Worm (Caenorhabditis elegans) whole organism, L1 larva: Measurements from ENCODE around the gene tab-1.
A peak's percentile ranks its signal among the peaks of the same experiment; 100 is the strongest.

ENCODE experiments used
- Y116A8C.19 ChIP-seq: sonication (generic microtip); optimal IDR thresholded peaks from 2 replicates; lab custom pipeline; 2016; ENCODE audit warnings: missing compliant biosample characterization, missing genetic modification characterization, borderline replicate concordance
- aha-1 ChIP-seq: fragments of 150-350 bp; optimal IDR thresholded peaks from 2 replicates; lab custom pipeline; 2014; ENCODE audit warnings: missing biosample characterization, missing genetic modification characterization
- alr-1 ChIP-seq: fragments of 200-800 bp; sonication (Bioruptor generic); optimal IDR thresholded peaks from 2 replicates; lab custom pipeline; 2018; ENCODE audit warnings: borderline replicate concordance, mild to moderate bottlenecking, missing genetic modification characterization, missing compliant biosample characterization
- ama-1 ChIP-seq: fragments of 150-350 bp; optimal IDR thresholded peaks from 2 replicates; lab custom pipeline; 2014
- blmp-1 ChIP-seq: fragments of 150-350 bp; optimal IDR thresholded peaks from 2 replicates; lab custom pipeline; 2014; ENCODE audit warnings: missing biosample characterization, missing genetic modification characterization
- ceh-63 ChIP-seq: fragments of 200-800 bp; sonication (Bioruptor generic); optimal IDR thresholded peaks from 2 replicates; lab custom pipeline; 2018; ENCODE audit warnings: mild to moderate bottlenecking, missing genetic modification characterization, missing compliant biosample characterization
- ceh-90 ChIP-seq: sonication (generic microtip); optimal IDR thresholded peaks from 2 replicates; lab custom pipeline; 2016; ENCODE audit warnings: missing genetic modification characterization, missing compliant biosample characterization
- dpl-1 ChIP-seq, 3 experiments: fragments of 150-350 bp in 2 of 3; sonication (generic microtip) in 1 of 3; optimal IDR thresholded peaks; 2 replicates each; lab custom pipeline; 2014 to 2017; ENCODE audit warnings: missing biosample characterization in 3 of 3, missing genetic modification characterization in 3 of 3, missing genetic modification reagents in 3 of 3
- efl-1 ChIP-seq, 4 experiments: fragments of 150-350 bp; optimal IDR thresholded peaks in 3 of 4; peaks in 1 of 4; 1 replicate in 1 of 4; 2 replicates in 3 of 4; lab custom pipeline; 2014; ENCODE audit warnings: missing biosample characterization in 2 of 4, missing genetic modification characterization in 2 of 4, missing genetic modification reagents in 2 of 4
- efl-3 ChIP-seq: fragments of 200-800 bp; sonication (Bioruptor generic); optimal IDR thresholded peaks from 2 replicates; lab custom pipeline; 2018; ENCODE audit warnings: mild to moderate bottlenecking, missing genetic modification characterization, missing compliant biosample characterization
- egl-27 ChIP-seq, 2 experiments: fragments of 150-350 bp in 1 of 2; sonication (generic microtip); optimal IDR thresholded peaks; 3 replicates each; lab custom pipeline; 2017 to 2018; ENCODE audit warnings: missing biosample characterization in 2 of 2, missing genetic modification characterization in 2 of 2, missing genetic modification reagents in 2 of 2
- elt-3 ChIP-seq, 6 experiments: fragments of 150-350 bp in 1 of 6; sonication (generic microtip); optimal IDR thresholded peaks; 2 replicates each; lab custom pipeline; 2017 to 2018; ENCODE audit warnings: missing biosample characterization in 6 of 6, missing genetic modification characterization in 6 of 6, inconsistent platforms in 1 of 6
- ets-5 ChIP-seq: fragments of 200-800 bp; sonication (Bioruptor generic); IDR thresholded peaks from 2 replicates; pipeline ENCODE4 v1.3.6; 2022; ENCODE audit warnings: missing genetic modification characterization, missing compliant biosample characterization
- fkh-10 ChIP-seq: sonication (generic microtip); optimal IDR thresholded peaks from 2 replicates; lab custom pipeline; 2017; ENCODE audit warnings: missing biosample characterization, missing genetic modification reagents, missing genetic modification characterization
- fkh-4 ChIP-seq: sonication (generic microtip); optimal IDR thresholded peaks from 2 replicates; lab custom pipeline; 2016; ENCODE audit warnings: missing compliant biosample characterization, missing genetic modification characterization, borderline replicate concordance
- fos-1 ChIP-seq: fragments of 150-350 bp; optimal IDR thresholded peaks from 2 replicates; lab custom pipeline; 2014; ENCODE audit warnings: missing biosample characterization, missing genetic modification characterization
- hpl-2 ChIP-seq: fragments of 150-350 bp; optimal IDR thresholded peaks from 2 replicates; lab custom pipeline; 2014; ENCODE audit warnings: missing biosample characterization, missing genetic modification reagents, missing genetic modification characterization
- irx-1 ChIP-seq: sonication (generic microtip); optimal IDR thresholded peaks from 2 replicates; lab custom pipeline; 2016; ENCODE audit warnings: missing genetic modification characterization, missing compliant biosample characterization
- jun-1 ChIP-seq: fragments of 150-350 bp; optimal IDR thresholded peaks from 2 replicates; lab custom pipeline; 2014; ENCODE audit warnings: missing biosample characterization, missing genetic modification reagents, missing genetic modification characterization
- lin-13 ChIP-seq: fragments of 150-350 bp; optimal IDR thresholded peaks from 2 replicates; lab custom pipeline; 2014; ENCODE audit warnings: missing biosample characterization, missing genetic modification reagents, missing genetic modification characterization
- lin-14 ChIP-seq: fragments of 200-800 bp; sonication (Bioruptor generic); optimal IDR thresholded peaks from 2 replicates; lab custom pipeline; 2018; ENCODE audit warnings: mild to moderate bottlenecking, missing genetic modification characterization, moderate library complexity, missing compliant biosample characterization
- lin-39 ChIP-seq: fragments of 150-350 bp; optimal IDR thresholded peaks from 2 replicates; lab custom pipeline; 2014; ENCODE audit warnings: missing biosample characterization, missing genetic modification reagents, missing genetic modification characterization
- lir-3 ChIP-seq: sonication (generic microtip); optimal IDR thresholded peaks from 2 replicates; lab custom pipeline; 2016; ENCODE audit warnings: mild to moderate bottlenecking, missing genetic modification characterization, moderate library complexity, missing compliant biosample characterization; ENCODE audit not compliant: poor library complexity
- lsy-2 ChIP-seq, 2 experiments: fragments of 150-350 bp; optimal IDR thresholded peaks; 2 replicates each; lab custom pipeline; 2014; ENCODE audit warnings: missing biosample characterization in 2 of 2, missing genetic modification characterization in 2 of 2
- mab-9 ChIP-seq: fragments of 200-800 bp; sonication (Bioruptor generic); IDR thresholded peaks from 2 replicates; pipeline ENCODE4 v1.3.6; 2022; ENCODE audit warnings: missing genetic modification reagents, missing genetic modification characterization, missing compliant biosample characterization
- mef-2 ChIP-seq: fragments of 150-350 bp; optimal IDR thresholded peaks from 2 replicates; lab custom pipeline; 2014; ENCODE audit warnings: missing biosample characterization, missing genetic modification characterization
- nhr-12 ChIP-seq: sonication (generic microtip); optimal IDR thresholded peaks from 2 replicates; lab custom pipeline; 2017; ENCODE audit warnings: missing biosample characterization, missing genetic modification characterization
- nhr-20 ChIP-seq: sonication (generic microtip); optimal IDR thresholded peaks from 2 replicates; lab custom pipeline; 2016; ENCODE audit warnings: mild to moderate bottlenecking, missing genetic modification characterization, missing compliant biosample characterization
- nhr-237 ChIP-seq: fragments of 150-350 bp; optimal IDR thresholded peaks from 2 replicates; lab custom pipeline; 2014; ENCODE audit warnings: missing biosample characterization, missing genetic modification characterization
- nhr-28 ChIP-seq: fragments of 150-350 bp; optimal IDR thresholded peaks from 2 replicates; lab custom pipeline; 2014; ENCODE audit warnings: missing biosample characterization, missing genetic modification characterization
- nhr-47 ChIP-seq: sonication (generic microtip); optimal IDR thresholded peaks from 2 replicates; lab custom pipeline; 2016; ENCODE audit warnings: mild to moderate bottlenecking, missing genetic modification characterization, moderate library complexity, missing compliant biosample characterization
- nhr-76 ChIP-seq: sonication (generic microtip); optimal IDR thresholded peaks from 2 replicates; lab custom pipeline; 2017; ENCODE audit warnings: missing biosample characterization, missing genetic modification characterization
- nhr-77 ChIP-seq: fragments of 150-350 bp; optimal IDR thresholded peaks from 2 replicates; lab custom pipeline; 2014; ENCODE audit warnings: missing biosample characterization, missing genetic modification characterization
- nhr-85 ChIP-seq: sonication (generic microtip); peaks from one replicate; lab custom pipeline; 2016; ENCODE audit warnings: missing genetic modification characterization, inconsistent platforms, missing compliant biosample characterization
- nhr-90 ChIP-seq: sonication (generic microtip); optimal IDR thresholded peaks from 2 replicates; lab custom pipeline; 2016; ENCODE audit warnings: mild to moderate bottlenecking, missing genetic modification characterization, missing compliant biosample characterization; ENCODE audit not compliant: poor library complexity
- pax-3 ChIP-seq: fragments of 200-800 bp; sonication (Bioruptor generic); optimal IDR thresholded peaks from 2 replicates; lab custom pipeline; 2018; ENCODE audit warnings: mild to moderate bottlenecking, missing genetic modification characterization, moderate library complexity, missing compliant biosample characterization
- rnt-1 ChIP-seq: sonication (generic microtip); optimal IDR thresholded peaks from 2 replicates; lab custom pipeline; 2016; ENCODE audit warnings: mild to moderate bottlenecking, missing genetic modification characterization, moderate library complexity, missing compliant biosample characterization
- snpc-4 ChIP-seq: fragments of 150-350 bp; optimal IDR thresholded peaks from 2 replicates; lab custom pipeline; 2014; ENCODE audit warnings: missing biosample characterization, missing genetic modification characterization
- snu-23 ChIP-seq: sonication (generic microtip); optimal IDR thresholded peaks from 2 replicates; lab custom pipeline; 2016; ENCODE audit warnings: missing genetic modification characterization, missing compliant biosample characterization
- sox-4 ChIP-seq: sonication (generic microtip); optimal IDR thresholded peaks from 2 replicates; lab custom pipeline; 2016; ENCODE audit warnings: missing genetic modification characterization, missing compliant biosample characterization
- sup-37 ChIP-seq: fragments of 200-800 bp; sonication (Bioruptor generic); optimal IDR thresholded peaks from 2 replicates; lab custom pipeline; 2018; ENCODE audit warnings: mild to moderate bottlenecking, missing genetic modification characterization, missing compliant biosample characterization
- swsn-7 ChIP-seq: sonication (generic microtip); optimal IDR thresholded peaks from 2 replicates; lab custom pipeline; 2016; ENCODE audit warnings: missing genetic modification characterization, missing compliant biosample characterization
- tbx-2 ChIP-seq: sonication (generic microtip); optimal IDR thresholded peaks from 2 replicates; lab custom pipeline; 2016; ENCODE audit warnings: missing genetic modification characterization, missing compliant biosample characterization
- tlp-1 ChIP-seq: fragments of 150-350 bp; optimal IDR thresholded peaks from 2 replicates; lab custom pipeline; 2014; ENCODE audit warnings: missing biosample characterization, missing genetic modification characterization
- unc-130 ChIP-seq: fragments of 150-350 bp; optimal IDR thresholded peaks from 2 replicates; lab custom pipeline; 2017; ENCODE audit warnings: missing biosample characterization, missing genetic modification characterization, inconsistent platforms
- unc-30 ChIP-seq: sonication (generic microtip); optimal IDR thresholded peaks from 2 replicates; lab custom pipeline; 2017; ENCODE audit warnings: missing biosample characterization, missing genetic modification characterization
- unc-62 ChIP-seq: fragments of 150-350 bp; optimal IDR thresholded peaks from 2 replicates; lab custom pipeline; 2014; ENCODE audit warnings: missing biosample characterization, missing genetic modification reagents, missing genetic modification characterization
- unc-86 ChIP-seq: sonication (generic microtip); optimal IDR thresholded peaks from 2 replicates; lab custom pipeline; 2016; ENCODE audit warnings: missing genetic modification characterization, missing compliant biosample characterization
- unc-98 ChIP-seq: fragments of 200-800 bp; sonication (Bioruptor generic); IDR thresholded peaks from 2 replicates; pipeline ENCODE4 v1.3.6; 2022; ENCODE audit warnings: missing genetic modification characterization, missing compliant biosample characterization
- vab-15 ChIP-seq: sonication (generic microtip); optimal IDR thresholded peaks from 2 replicates; lab custom pipeline; 2017; ENCODE audit warnings: missing genotype, mild to moderate bottlenecking, missing genetic modification characterization, missing compliant biosample characterization
- xbp-1 ChIP-seq: sonication (generic microtip); optimal IDR thresholded peaks from 2 replicates; lab custom pipeline; 2016; ENCODE audit warnings: missing genetic modification characterization, missing compliant biosample characterization
- zip-4 ChIP-seq: fragments of 200-800 bp; sonication (Bioruptor generic); optimal IDR thresholded peaks from 2 replicates; lab custom pipeline; 2018; ENCODE audit warnings: mild to moderate bottlenecking, missing genetic modification characterization, moderate library complexity, missing compliant biosample characterization

Gene tab-1

ce11 chrII:6838270-6838878 lies 35.2 kb downstream of the tab-1 start (continued):
- TF ChIP-seq rnt-1 (no peak), lsy-2 (tag; optimal IDR thresholded peaks at IDR 0.05; lab: Kevin White, UChicago) (no peak), unc-62 (no peak), nhr-47 (tag; lab: Kevin White, UChicago) (no peak), hpl-2 (no peak), alr-1 (tag; lab: Kevin White, UChicago) (no peak), zip-4 (GFP tag; lab: Kevin White, UChicago) (no peak), snpc-4 (no peak), fkh-4 (tag; lab: Kevin White, UChicago) (no peak), nhr-20 (tag; lab: Kevin White, UChicago) (no peak), pax-3 (tag; lab: Kevin White, UChicago) (no peak), ets-5 (GFP tag; lab: Robert Waterston, UW) (no peak), lin-39 (no peak), nhr-28 (tag; lab: Kevin White, UChicago) (no peak), elt-3 (tag; optimal IDR thresholded peaks at IDR 0.05; lab: Kevin White, UChicago) (no peak), vab-15 (tag; lab: Kevin White, UChicago) (peak; percentile 41), blmp-1 (tag; lab: Kevin White, UChicago) (peak; percentile 67), ceh-90 (no peak), dpl-1 (GFP tag; optimal IDR thresholded peaks at IDR 0.05; lab: Kevin White, UChicago) (no peak), snu-23 (no peak), mab-9 (GFP tag; lab: Robert Waterston, UW) (peak; percentile 55; the same call in 1 of the 2 replicates), unc-30 (tag; lab: Kevin White, UChicago) (no peak), unc-98 (GFP tag; lab: Robert Waterston, UW) (no peak), mef-2 (tag; lab: Kevin White, UChicago) (no peak), lin-13 (no peak), lir-3 (tag; lab: Kevin White, UChicago) (no peak), nhr-85 (tag; lab: Kevin White, UChicago) (no peak), nhr-76 (tag; lab: Kevin White, UChicago) (no peak), egl-27 (tag; optimal IDR thresholded peaks at IDR 0.05; lab: Kevin White, UChicago) (peak; percentile 72 to 84), efl-1 (optimal IDR thresholded peaks at IDR 0.05; lab: Kevin White, UChicago) (no peak), efl-1 (GFP tag; optimal IDR thresholded peaks at IDR 0.05 in 1 of 2; lab: Kevin White, UChicago) (peak in 1 of 2 experiments; percentile 87), jun-1 (tag; lab: Kevin White, UChicago) (no peak), fos-1 (no peak), tlp-1 (tag; lab: Kevin White, UChicago) (no peak), ceh-63 (GFP tag; lab: Kevin White, UChicago) (no peak), fkh-10 (no peak), Y116A8C.19 (tag; lab: Kevin White, UChicago) (no peak), sup-37 (GFP tag; lab: Kevin White, UChicago) (no peak), nhr-12 (tag; lab: Kevin White, UChicago) (no peak), aha-1 (tag; lab: Kevin White, UChicago) (no peak), nhr-237 (no peak), ama-1 (no peak), unc-130 (tag; lab: Kevin White, UChicago) (no peak)
- TF ChIP-seq, all 84 proteins: peak for 12

DNA sequence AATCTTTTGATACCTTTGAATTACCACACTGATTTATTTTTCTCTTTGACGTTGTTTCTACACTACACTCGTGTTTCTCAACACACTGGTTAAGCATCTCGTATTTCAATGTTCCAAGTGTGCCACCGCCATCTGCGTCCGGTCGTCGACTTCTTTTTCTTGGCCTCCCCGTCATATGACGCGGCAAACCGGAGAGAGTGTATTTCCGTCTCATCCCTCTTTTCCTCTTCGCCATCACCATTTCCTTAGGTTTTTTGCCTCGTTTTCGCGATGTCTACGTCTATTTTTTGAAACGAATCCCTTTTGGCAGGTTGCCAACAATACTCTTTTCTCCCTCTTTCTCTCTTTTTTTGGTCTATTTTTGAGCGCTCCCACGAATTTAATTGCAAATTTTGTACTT lies 35.9 kb downstream of the tab-1 start:
- TF ChIP-seq irx-1 (tag; lab: Kevin White, UChicago), result peak; percentile 68
- TF ChIP-seq dpl-1 (GFP tag; optimal IDR thresholded peaks at IDR 0.05; lab: Kevin White, UChicago), result no peak
- TF ChIP-seq sup-37 (GFP tag; lab: Kevin White, UChicago), result peak; percentile 27
- peak; percentile 1 for TF ChIP-seq nhr-77 (tag; lab: Kevin White, UChicago)
- TF ChIP-seq elt-3 (tag; optimal IDR thresholded peaks at IDR 0.05; lab: Kevin White, UChicago), result no peak
- TF ChIP-seq nhr-47 (tag; lab: Kevin White, UChicago), result peak; percentile 66
- peak; percentile 31 for TF ChIP-seq nhr-90
- peak; percentile 41 for TF ChIP-seq swsn-7 (tag; lab: Kevin White, UChicago)
- peak; percentile 46 for TF ChIP-seq tbx-2
- TF ChIP-seq lin-13, result peak; percentile 9
- TF ChIP-seq efl-3 (GFP tag; lab: Kevin White, UChicago), result no peak
- no peak for TF ChIP-seq ceh-63 (GFP tag; lab: Kevin White, UChicago)
- peak; percentile 43 for TF ChIP-seq xbp-1 (tag; lab: Kevin White, UChicago)
- TF ChIP-seq ets-5 (GFP tag; lab: Robert Waterston, UW), result no peak
- no peak for TF ChIP-seq unc-30 (tag; lab: Kevin White, UChicago)
- TF ChIP-seq mef-2 (tag; lab: Kevin White, UChicago), result peak; percentile 31
- TF ChIP-seq sox-4, result no peak
- peak; percentile 90 for TF ChIP-seq lin-14 (GFP tag; lab: Kevin White, UChicago)
- TF ChIP-seq unc-86, result peak; percentile 15
- peak; percentile 87 for TF ChIP-seq nhr-20 (tag; lab: Kevin White, UChicago)
